Fruit fly (Drosophila melanogaster): Measurements from ENCODE around the gene Rpt2.

DNA sequence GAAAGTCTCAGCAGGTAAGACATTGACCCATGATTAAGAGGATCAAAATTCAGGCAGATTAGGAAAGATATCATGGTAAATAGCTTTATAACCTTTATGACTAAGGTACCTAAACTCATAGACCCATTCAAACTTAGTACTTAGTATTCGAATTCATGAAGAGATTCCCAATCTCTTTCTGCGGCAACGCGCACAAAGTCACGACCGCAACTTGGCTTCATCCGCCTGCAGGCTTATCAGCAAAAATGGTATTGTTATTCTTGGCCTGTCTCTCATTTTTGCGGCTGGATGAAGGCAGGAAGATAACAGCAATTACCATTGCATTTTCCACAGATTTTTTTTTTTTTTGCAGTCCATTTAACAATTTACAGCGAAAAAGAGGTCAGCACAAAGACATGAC, 51.1 kb downstream of the Rpt2 start:
- TF ChIP-seq psq (GFP tag; optimal IDR thresholded peaks at IDR 0.05): no peak
- TF ChIP-seq Mes4 (GFP tag; optimal IDR thresholded peaks at IDR 0.05): no peak
- TF ChIP-seq cwo (GFP tag; optimal IDR thresholded peaks at IDR 0.05): no peak
- TF ChIP-seq fd102C (GFP tag; optimal IDR thresholded peaks at IDR 0.05): no peak
- TF ChIP-seq Hr78 (GFP tag; optimal IDR thresholded peaks at IDR 0.05): no peak
- no peak for TF ChIP-seq CG10654 (GFP tag; optimal IDR thresholded peaks at IDR 0.05)
- TF ChIP-seq Camta (GFP tag; optimal IDR thresholded peaks at IDR 0.05): no peak
- no peak for TF ChIP-seq gfzf (GFP tag; optimal IDR thresholded peaks at IDR 0.05)
- no peak for TF ChIP-seq ab (GFP tag; optimal IDR thresholded peaks at IDR 0.05)
- TF ChIP-seq chm (GFP tag; IDR thresholded peaks at IDR 0.05): no peak
- TF ChIP-seq CG1603 (tag; optimal IDR thresholded peaks at IDR 0.05): no peak
- TF ChIP-seq kah (GFP tag; optimal IDR thresholded peaks at IDR 0.05): no peak

Data from whole organism, embryonic.